Fruit fly (Drosophila melanogaster) whole organism, embryonic: ENCODE measurements around the gene CG43064.

Experiments used
- ATbp ChIP-seq: fragments of 200-800 bp; sonication (Bioruptor generic); optimal IDR thresholded peaks from 2 replicates; lab custom pipeline; 2017; ENCODE audit warnings: missing biosample characterization, mild to moderate bottlenecking, missing genetic modification characterization, missing genetic modification reagents
- BtbVII ChIP-seq: fragments of 200-800 bp; sonication (Bioruptor generic); optimal IDR thresholded peaks from 3 replicates; lab custom pipeline; 2017; ENCODE audit warnings: missing biosample characterization, mild to moderate bottlenecking, missing genetic modification characterization
- CG13287 ChIP-seq: fragments of 200-800 bp; sonication (Bioruptor generic); IDR thresholded peaks from 2 replicates; pipeline ENCODE4 v1.3.6; 2022; ENCODE audit warnings: missing biosample characterization, missing genetic modification characterization; ENCODE audit not compliant: partially characterized antibody
- CG13296 ChIP-seq: fragments of 200-800 bp; sonication (Bioruptor generic); optimal IDR thresholded peaks from 3 replicates; lab custom pipeline; 2018; ENCODE audit warnings: missing biosample characterization, mild to moderate bottlenecking, missing genetic modification characterization
- CG13624 ChIP-seq: fragments of 200-800 bp; sonication (Bioruptor generic); optimal IDR thresholded peaks from 2 replicates; lab custom pipeline; 2016; ENCODE audit warnings: missing biosample characterization, missing genetic modification characterization
- CG15479 ChIP-seq: fragments of 200-800 bp; sonication (Bioruptor generic); optimal IDR thresholded peaks from 3 replicates; lab custom pipeline; 2019; ENCODE audit warnings: missing biosample characterization, mild to moderate bottlenecking, missing genetic modification characterization, moderate library complexity
- CG15514 ChIP-seq: fragments of 200-800 bp; sonication (Bioruptor generic); optimal IDR thresholded peaks from 3 replicates; lab custom pipeline; 2017; ENCODE audit warnings: missing biosample characterization, missing genetic modification characterization, mild to moderate bottlenecking, moderate library complexity, missing genetic modification reagents
- CG17359 ChIP-seq: fragments of 200-800 bp; sonication (Bioruptor generic); optimal IDR thresholded peaks from 3 replicates; lab custom pipeline; 2018; ENCODE audit warnings: missing biosample characterization, mild to moderate bottlenecking, missing genetic modification characterization, moderate library complexity
- CG17912 ChIP-seq: fragments of 200-800 bp; sonication (Bioruptor generic); optimal IDR thresholded peaks from 2 replicates; lab custom pipeline; 2018; ENCODE audit warnings: missing biosample characterization, mild to moderate bottlenecking, missing genetic modification characterization
- CG18476 ChIP-seq: fragments of 200-800 bp; sonication (Bioruptor generic); optimal IDR thresholded peaks from 2 replicates; lab custom pipeline; 2016; ENCODE audit warnings: missing biosample characterization, mild to moderate bottlenecking, missing genetic modification characterization
- CG34376 ChIP-seq: fragments of 200-800 bp; sonication (Bioruptor generic); optimal IDR thresholded peaks from 2 replicates; lab custom pipeline; 2018; ENCODE audit warnings: missing biosample characterization, mild to moderate bottlenecking, missing genetic modification characterization
- CG34422 ChIP-seq: fragments of 200-800 bp; sonication (Bioruptor generic); IDR thresholded peaks from 3 replicates; pipeline ENCODE4 v1.3.6; 2022; ENCODE audit warnings: missing biosample characterization, missing genetic modification characterization
- CG4328 ChIP-seq: fragments of 200-800 bp; sonication (Bioruptor generic); optimal IDR thresholded peaks from 3 replicates; lab custom pipeline; 2017; ENCODE audit warnings: missing biosample characterization, missing genetic modification reagents, missing genetic modification characterization
- CG7786 ChIP-seq: fragments of 200-800 bp; sonication (Bioruptor generic); optimal IDR thresholded peaks from 2 replicates; lab custom pipeline; 2016; ENCODE audit warnings: missing biosample characterization, missing genetic modification characterization
- CG9932 ChIP-seq: fragments of 200-800 bp; sonication (Bioruptor generic); IDR thresholded peaks from 2 replicates; pipeline ENCODE4 v1.3.6; 2022; ENCODE audit warnings: missing biosample characterization, missing genetic modification characterization
- Dbx ChIP-seq: fragments of 200-800 bp; sonication (Bioruptor generic); IDR thresholded peaks from 3 replicates; pipeline ENCODE4 v1.3.6; 2022; ENCODE audit warnings: missing biosample characterization, missing genetic modification characterization
- Dp ChIP-seq: fragments of 200-800 bp; sonication (Bioruptor generic); optimal IDR thresholded peaks from 2 replicates; lab custom pipeline; 2018; ENCODE audit warnings: missing biosample characterization, mild to moderate bottlenecking, missing genetic modification characterization, moderate library complexity
- Ets65A ChIP-seq: fragments of 200-800 bp; sonication (Bioruptor generic); peaks from one replicate; lab custom pipeline; 2016; ENCODE audit warnings: missing biosample characterization, missing genetic modification characterization
- Fer3 ChIP-seq: fragments of 200-800 bp; sonication (Bioruptor generic); optimal IDR thresholded peaks from 2 replicates; lab custom pipeline; 2018; ENCODE audit warnings: missing biosample characterization, mild to moderate bottlenecking, missing genetic modification characterization, moderate library complexity
- GATAe ChIP-seq: fragments of 200-800 bp; sonication (Bioruptor generic); conservative IDR thresholded peaks from 2 replicates; pipeline ENCODE4 v1.3.6; 2022; ENCODE audit warnings: missing biosample characterization, missing genetic modification characterization
- H15 ChIP-seq: fragments of 200-800 bp; sonication (Bioruptor generic); IDR thresholded peaks from 3 replicates; pipeline ENCODE4 v1.3.6; 2022; ENCODE audit warnings: missing biosample characterization, missing genetic modification characterization
- HmgZ ChIP-seq: fragments of 200-800 bp; sonication (Bioruptor generic); optimal IDR thresholded peaks from 2 replicates; lab custom pipeline; 2018; ENCODE audit warnings: missing biosample characterization, mild to moderate bottlenecking, missing genetic modification characterization
- Hr78 ChIP-seq, 2 experiments: fragments of 200-800 bp in 1 of 2; fragments of >200 bp in 1 of 2; sonication (Bioruptor generic) in 1 of 2; optimal IDR thresholded peaks; 2 replicates each; lab custom pipeline; 2017 to 2019; ENCODE audit warnings: missing biosample characterization in 2 of 2, missing genetic modification characterization in 2 of 2, mild to moderate bottlenecking in 1 of 2, moderate library complexity in 1 of 2
- Med ChIP-seq: fragments of 200-800 bp; sonication (Bioruptor generic); peaks from one replicate; lab custom pipeline; 2016; ENCODE audit warnings: missing biosample characterization, missing genetic modification characterization, mild to moderate bottlenecking, inconsistent platforms, moderate library complexity
- Sox100B ChIP-seq: fragments of 200-800 bp; sonication (Bioruptor generic); optimal IDR thresholded peaks from 3 replicates; lab custom pipeline; 2018; ENCODE audit warnings: missing biosample characterization, mild to moderate bottlenecking, missing genetic modification characterization
- Tbp ChIP-seq: fragments of >200 bp; optimal IDR thresholded peaks from 2 replicates; lab custom pipeline; 2018; ENCODE audit warnings: missing biosample characterization, missing genetic modification characterization
- Trl ChIP-seq, 3 experiments: fragments of >200 bp in 2 of 3; fragments of 200-800 bp in 1 of 3; sonication (Bioruptor generic) in 1 of 3; optimal IDR thresholded peaks; 2 replicates in 1 of 3; 3 replicates in 2 of 3; lab custom pipeline; 2016 to 2017; ENCODE audit warnings: missing biosample characterization in 1 of 3, missing genetic modification characterization in 1 of 3
- al ChIP-seq: fragments of 200-800 bp; sonication (Bioruptor generic); IDR thresholded peaks from 2 replicates; pipeline ENCODE4 v1.3.6; 2022; ENCODE audit warnings: missing biosample characterization, missing genetic modification characterization
- bcd ChIP-seq: fragments of 200-800 bp; sonication (Bioruptor generic); optimal IDR thresholded peaks from 2 replicates; lab custom pipeline; 2017; ENCODE audit warnings: missing biosample characterization, mild to moderate bottlenecking, missing genetic modification characterization
- caup ChIP-seq: fragments of 200-800 bp; sonication (Bioruptor generic); optimal IDR thresholded peaks from 3 replicates; lab custom pipeline; 2017; ENCODE audit warnings: missing biosample characterization, mild to moderate bottlenecking, missing genetic modification characterization, moderate library complexity; ENCODE audit not compliant: severe bottlenecking
- cg ChIP-seq: fragments of 200-800 bp; sonication (Bioruptor generic); optimal IDR thresholded peaks from 3 replicates; lab custom pipeline; 2019; ENCODE audit warnings: missing biosample characterization, mild to moderate bottlenecking, missing genetic modification characterization, moderate library complexity
- chinmo ChIP-seq: fragments of 200-800 bp; sonication (Bioruptor generic); IDR thresholded peaks from 4 replicates; pipeline ENCODE4 v1.3.6; 2022; ENCODE audit warnings: missing biosample characterization, missing genetic modification characterization; ENCODE audit not compliant: partially characterized antibody
- crol ChIP-seq: fragments of 200-800 bp; sonication (Bioruptor generic); IDR thresholded peaks from 2 replicates; pipeline ENCODE4 v1.3.6; 2022; ENCODE audit warnings: missing biosample characterization, missing genetic modification characterization
- crp ChIP-seq, 2 experiments: fragments of 200-800 bp; sonication (Bioruptor generic); optimal IDR thresholded peaks; 2 replicates in 1 of 2; 3 replicates in 1 of 2; lab custom pipeline; 2017; ENCODE audit warnings: missing biosample characterization in 2 of 2, missing genetic modification characterization in 2 of 2, mild to moderate bottlenecking in 1 of 2, moderate library complexity in 1 of 2
- exex ChIP-seq: fragments of 200-800 bp; sonication (Bioruptor generic); optimal IDR thresholded peaks from 4 replicates; lab custom pipeline; 2018; ENCODE audit warnings: missing biosample characterization, mild to moderate bottlenecking, missing genetic modification characterization, moderate library complexity
- kah ChIP-seq: fragments of 200-800 bp; sonication (Bioruptor generic); optimal IDR thresholded peaks from 2 replicates; lab custom pipeline; 2018; ENCODE audit warnings: missing biosample characterization, mild to moderate bottlenecking, missing genetic modification characterization
- kay ChIP-seq: fragments of 200-800 bp; sonication (Bioruptor generic); optimal IDR thresholded peaks from 2 replicates; lab custom pipeline; 2016; ENCODE audit warnings: missing biosample characterization, missing genetic modification characterization
- ken ChIP-seq: fragments of 200-800 bp; sonication (Bioruptor generic); IDR thresholded peaks from 3 replicates; pipeline ENCODE4 v1.3.6; 2022; ENCODE audit warnings: missing biosample characterization, missing genetic modification characterization
- lbe ChIP-seq: fragments of 200-800 bp; sonication (Bioruptor generic); optimal IDR thresholded peaks from 2 replicates; lab custom pipeline; 2016; ENCODE audit warnings: missing biosample characterization, mild to moderate bottlenecking, missing genetic modification characterization
- mam ChIP-seq: fragments of 200-800 bp; sonication (Bioruptor generic); optimal IDR thresholded peaks from 3 replicates; lab custom pipeline; 2016; ENCODE audit warnings: missing biosample characterization, missing genetic modification characterization
- mirr ChIP-seq: fragments of 200-800 bp; sonication (Bioruptor generic); optimal IDR thresholded peaks from 3 replicates; lab custom pipeline; 2018; ENCODE audit warnings: missing biosample characterization, mild to moderate bottlenecking, missing genetic modification characterization
- mld ChIP-seq: fragments of 200-800 bp; sonication (Bioruptor generic); IDR thresholded peaks from 3 replicates; pipeline ENCODE4 v1.3.6; 2022; ENCODE audit warnings: missing biosample characterization, missing genetic modification characterization; ENCODE audit not compliant: partially characterized antibody
- psq ChIP-seq: fragments of 200-800 bp; sonication (Bioruptor generic); optimal IDR thresholded peaks from 2 replicates; lab custom pipeline; 2017; ENCODE audit warnings: missing biosample characterization, missing genetic modification characterization
- sens ChIP-seq: fragments of 200-800 bp; sonication (Bioruptor generic); peaks from one replicate; lab custom pipeline; 2016; ENCODE audit warnings: missing biosample characterization, missing genetic modification characterization
- sug ChIP-seq: fragments of 200-800 bp; optimal IDR thresholded peaks from 2 replicates; lab custom pipeline; 2019; ENCODE audit warnings: missing biosample characterization, mild to moderate bottlenecking, missing genetic modification characterization, moderate library complexity
- tio ChIP-seq: fragments of 200-800 bp; sonication (Bioruptor generic); optimal IDR thresholded peaks from 2 replicates; lab custom pipeline; 2017; ENCODE audit warnings: missing biosample characterization, missing genetic modification characterization, inconsistent platforms
- unc-4 ChIP-seq: fragments of 200-800 bp; sonication (Bioruptor generic); IDR thresholded peaks from 2 replicates; pipeline ENCODE4 v1.3.6; 2022; ENCODE audit warnings: missing biosample characterization, missing genetic modification characterization; ENCODE audit not compliant: partially characterized antibody
- vvl ChIP-seq: fragments of 200-800 bp; sonication (Bioruptor generic); IDR thresholded peaks from 2 replicates; pipeline ENCODE4 v1.3.6; 2022; ENCODE audit warnings: missing biosample characterization, missing genetic modification characterization
- wek ChIP-seq: fragments of 200-800 bp; sonication (Bioruptor generic); optimal IDR thresholded peaks from 3 replicates; lab custom pipeline; 2018; ENCODE audit warnings: missing biosample characterization, mild to moderate bottlenecking, missing genetic modification characterization, moderate library complexity

CG43064 gene

dm6 chr3L:11788936-11789352 is 47.6 kb downstream of the CG43064 start:
- no peak for TF ChIP-seq Hr78 (GFP tag; optimal IDR thresholded peaks at IDR 0.05; lab: Kevin White, UChicago)
- peak in 1 of 2 experiments; percentile 49 for TF ChIP-seq Trl (optimal IDR thresholded peaks at IDR 0.05; lab: Kevin White, UChicago)
- TF ChIP-seq Trl (GFP tag; optimal IDR thresholded peaks at IDR 0.05; lab: Kevin White, UChicago), result no peak
- TF ChIP-seq vvl (GFP tag; lab: Robert Waterston, UW), result 0 out of 2 replicates have a peak, but pooled peaks have one; percentile 13
- TF ChIP-seq psq (GFP tag; lab: Kevin White, UChicago), result peak; percentile 77
- no peak for TF ChIP-seq ken
- TF ChIP-seq chinmo (GFP tag; lab: Robert Waterston, UW), result peak; percentile 81; the same call in 2 of the 4 replicates
- peak; percentile 73 for TF ChIP-seq Med
- TF ChIP-seq CG15479 (GFP tag; lab: Kevin White, UChicago), result peak; percentile 70
- TF ChIP-seq mam (GFP tag; lab: Kevin White, UChicago), result no peak
- TF ChIP-seq Tbp (GFP tag; lab: Kevin White, UChicago), result no peak
- TF ChIP-seq Dp, result no peak
- TF ChIP-seq sens (GFP tag; lab: Kevin White, UChicago), result peak; percentile 34
- TF ChIP-seq H15 (GFP tag; lab: Robert Waterston, UW), result no peak
- no peak for TF ChIP-seq CG4328 (GFP tag; lab: Kevin White, UChicago)
- peak; percentile 70 for TF ChIP-seq cg (GFP tag; lab: Kevin White, UChicago)
- TF ChIP-seq CG9932 (GFP tag; lab: Robert Waterston, UW), result no peak
- no peak for TF ChIP-seq unc-4 (GFP tag; lab: Robert Waterston, UW)
- no peak for TF ChIP-seq CG7786 (GFP tag; lab: Kevin White, UChicago)
- no peak for TF ChIP-seq al (GFP tag; lab: Robert Waterston, UW)
- no peak for TF ChIP-seq mld (GFP tag; lab: Robert Waterston, UW)
- TF ChIP-seq CG34422, result peak; percentile 40; the same call in 1 of the 3 replicates
- peak; percentile 2 for TF ChIP-seq lbe
- no peak for TF ChIP-seq CG13624 (GFP tag; lab: Kevin White, UChicago)
- no peak for TF ChIP-seq tio
- TF ChIP-seq kah, result no peak
- peak; percentile 23 for TF ChIP-seq CG34376 (GFP tag; lab: Kevin White, UChicago)
- TF ChIP-seq bcd (GFP tag; lab: Kevin White, UChicago), result no peak
- TF ChIP-seq CG13287 (GFP tag; lab: Robert Waterston, UW), result peak; percentile 35
- TF ChIP-seq crp (GFP tag; optimal IDR thresholded peaks at IDR 0.05; lab: Kevin White, UChicago), result peak in 1 of 2 experiments; percentile 76
- TF ChIP-seq sug (tag; lab: Kevin White, UChicago), result peak; percentile 25
- TF ChIP-seq Dbx (GFP tag; lab: Robert Waterston, UW), result no peak
- TF ChIP-seq kay, result no peak

dm6 chr3L:11788195-11788594 is 48.3 kb downstream of the CG43064 start:
- no peak for TF ChIP-seq Sox100B
- peak; percentile 33 for TF ChIP-seq sens (GFP tag; lab: Kevin White, UChicago)
- TF ChIP-seq Med, result peak; percentile 23
- TF ChIP-seq HmgZ (tag; lab: Kevin White, UChicago), result peak; percentile 17
- no peak for TF ChIP-seq CG17359 (tag; lab: Kevin White, UChicago)
- TF ChIP-seq Ets65A (GFP tag; lab: Kevin White, UChicago), result peak; percentile 21
- peak; percentile 86 for TF ChIP-seq mirr (GFP tag; lab: Kevin White, UChicago)
- TF ChIP-seq sug (tag; lab: Kevin White, UChicago), result peak; percentile 64
- TF ChIP-seq GATAe, result peak; percentile 48; the same call in 1 of the 2 replicates
- peak; percentile 22 for TF ChIP-seq CG17912 (GFP tag; lab: Kevin White, UChicago)
- TF ChIP-seq Fer3 (tag; lab: Kevin White, UChicago), result peak; percentile 35
- peak; percentile 34 for TF ChIP-seq BtbVII (GFP tag; lab: Kevin White, UChicago)
- peak; percentile 33 for TF ChIP-seq ATbp (GFP tag; lab: Kevin White, UChicago)
- peak; percentile 6 for TF ChIP-seq wek
- no peak for TF ChIP-seq CG18476 (GFP tag; lab: Kevin White, UChicago)
- TF ChIP-seq exex (tag; lab: Kevin White, UChicago), result peak; percentile 87
- peak; percentile 36 for TF ChIP-seq CG15514 (GFP tag; lab: Kevin White, UChicago)
- peak; percentile 4 for TF ChIP-seq caup (GFP tag; lab: Kevin White, UChicago)
- TF ChIP-seq Dbx (GFP tag; lab: Robert Waterston, UW), result peak; percentile 41; the same call in 1 of the 3 replicates
- peak; percentile 23 for TF ChIP-seq CG13296
- no peak for TF ChIP-seq crol (GFP tag; lab: Robert Waterston, UW)
